Fruit fly (Drosophila melanogaster): ENCODE measurements around the gene CG2691.

dm6 chrX:13625080-13625723, 994 bp upstream of the CG2691 start:
- TF ChIP-seq EcR (GFP tag; optimal IDR thresholded peaks at IDR 0.05) (no peak), CG17806 (tag; optimal IDR thresholded peaks at IDR 0.05) (no peak), Ets98B (GFP tag; IDR thresholded peaks at IDR 0.05) (no peak)
